Worm (Caenorhabditis elegans) whole organism, L3 larva: ENCODE results near the gene Y113G7B.28.

Source experiments
- R02D3.7 ChIP-seq: fragments of 150-350 bp; optimal IDR thresholded peaks from 2 replicates; lab custom pipeline; 2014; ENCODE audit warnings: missing biosample characterization, missing genetic modification characterization
- aly-2 ChIP-seq: fragments of 150-350 bp; optimal IDR thresholded peaks from 2 replicates; lab custom pipeline; 2014; ENCODE audit warnings: missing biosample characterization, missing genetic modification characterization
- ama-1 ChIP-seq: fragments of 150-350 bp; optimal IDR thresholded peaks from 2 replicates; lab custom pipeline; 2018
- elt-1 ChIP-seq: fragments of 150-350 bp; optimal IDR thresholded peaks from 2 replicates; lab custom pipeline; 2014; ENCODE audit warnings: missing biosample characterization, missing genetic modification characterization
- lin-15B ChIP-seq: fragments of 150-350 bp; optimal IDR thresholded peaks from 2 replicates; lab custom pipeline; 2014; ENCODE audit warnings: missing biosample characterization, missing genetic modification characterization
- mdl-1 ChIP-seq: fragments of 150-350 bp; optimal IDR thresholded peaks from 2 replicates; lab custom pipeline; 2014; ENCODE audit warnings: missing biosample characterization, missing genetic modification characterization
- nhr-11 ChIP-seq: fragments of 150-350 bp; optimal IDR thresholded peaks from 2 replicates; lab custom pipeline; 2014; ENCODE audit warnings: missing biosample characterization, missing genetic modification characterization
- nhr-28 ChIP-seq: fragments of 150-350 bp; optimal IDR thresholded peaks from 2 replicates; lab custom pipeline; 2014; ENCODE audit warnings: missing biosample characterization, missing genetic modification characterization
- nhr-76 ChIP-seq: fragments of 150-350 bp; sonication (generic microtip); optimal IDR thresholded peaks from 5 replicates; lab custom pipeline; 2014; ENCODE audit warnings: missing biosample characterization, missing genetic modification characterization
- pqm-1 ChIP-seq: fragments of 150-350 bp; optimal IDR thresholded peaks from 2 replicates; lab custom pipeline; 2017; ENCODE audit warnings: missing biosample characterization, missing genetic modification characterization, inconsistent platforms
- snpc-4 ChIP-seq: fragments of 150-350 bp; optimal IDR thresholded peaks from 2 replicates; lab custom pipeline; 2014; ENCODE audit warnings: missing biosample characterization, missing genetic modification characterization
- zag-1 ChIP-seq: fragments of 150-350 bp; optimal IDR thresholded peaks from 2 replicates; lab custom pipeline; 2014; ENCODE audit warnings: missing biosample characterization, missing genetic modification characterization

DNA sequence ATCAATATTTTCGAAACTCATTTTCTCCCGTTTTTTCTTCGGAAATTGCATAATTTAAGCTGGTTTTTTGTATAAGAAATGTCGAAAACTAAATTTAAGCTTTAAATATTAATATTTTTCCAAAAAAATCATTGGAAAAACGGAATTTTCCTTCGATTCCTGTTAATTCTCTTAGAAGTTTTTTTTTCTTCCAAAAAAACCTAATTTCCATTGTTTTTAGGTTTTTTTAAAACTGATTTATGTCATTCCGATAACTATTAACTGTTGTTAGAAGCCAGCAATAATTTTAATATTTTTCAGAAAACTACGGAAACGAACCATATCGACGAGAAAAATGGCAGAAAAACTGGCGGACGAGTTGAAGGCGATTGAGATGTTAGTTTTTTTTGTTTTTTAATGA lies 5.5 kb downstream of the Y113G7B.28 start, which contains the start of gene fbxa-114:
- no peak for TF ChIP-seq aly-2 (tag; lab: Kevin White, UChicago)
- no peak for TF ChIP-seq nhr-11 (tag; lab: Kevin White, UChicago)
- TF ChIP-seq pqm-1 = no peak
- TF ChIP-seq zag-1 (tag; lab: Kevin White, UChicago) = no peak
- TF ChIP-seq mdl-1 (tag; lab: Kevin White, UChicago) = no peak
- TF ChIP-seq snpc-4 (tag; lab: Kevin White, UChicago) = no peak
- no peak for TF ChIP-seq nhr-28 (tag; lab: Kevin White, UChicago)
- no peak for TF ChIP-seq elt-1
- no peak for TF ChIP-seq R02D3.7 (tag; lab: Kevin White, UChicago)
- no peak for TF ChIP-seq nhr-76
- TF ChIP-seq ama-1 (lab: Kevin White, UChicago) = no peak
- no peak for TF ChIP-seq lin-15B (tag; lab: Kevin White, UChicago)
